Fruit fly (Drosophila melanogaster): ENCODE results near the gene rdx.
A peak's percentile ranks its signal among the peaks of the same experiment; 100 is the strongest.

Gene rdx

dm6 chr3R:14031531-14032414 is at the start of gene rdx, which contains the start of gene CG3061 (continued):
- TF ChIP-seq dati (GFP tag; IDR thresholded peaks at IDR 0.05): no peak
- TF ChIP-seq cg (GFP tag; optimal IDR thresholded peaks at IDR 0.05): peak; percentile 99
- no peak for TF ChIP-seq usp (GFP tag; optimal IDR thresholded peaks at IDR 0.05)
- TF ChIP-seq hbn (GFP tag; IDR thresholded peaks at IDR 0.05; ENCODE audit: partially characterized antibody): no peak
- no peak for TF ChIP-seq jigr1 (GFP tag; IDR thresholded peaks at IDR 0.05)
- TF ChIP-seq Sry-δ (GFP tag; optimal IDR thresholded peaks at IDR 0.05): no peak
- no peak for TF ChIP-seq CG11247 (GFP tag; IDR thresholded peaks at IDR 0.05)
- TF ChIP-seq h (optimal IDR thresholded peaks at IDR 0.05): no peak
- no peak for TF ChIP-seq CG2202 (tag; optimal IDR thresholded peaks at IDR 0.05)
- TF ChIP-seq corto (GFP tag; optimal IDR thresholded peaks at IDR 0.05): peak; percentile 14
- TF ChIP-seq pho (GFP tag; optimal IDR thresholded peaks at IDR 0.05): no peak
- no peak for TF ChIP-seq Ada2b (GFP tag; IDR thresholded peaks at IDR 0.05)
- TF ChIP-seq CG17359 (tag; optimal IDR thresholded peaks at IDR 0.05): peak; percentile 33
- TF ChIP-seq klu (GFP tag; IDR thresholded peaks at IDR 0.05): peak; percentile 78; the same call in 1 of the 2 replicates
- TF ChIP-seq CG9797 (GFP tag; optimal IDR thresholded peaks at IDR 0.05): no peak
- peak in 1 of 2 experiments; percentile 30 for TF ChIP-seq Eip74EF (GFP tag; optimal IDR thresholded peaks at IDR 0.05)
- 0 out of 3 replicates have a peak, but pooled peaks have one; percentile 10 for TF ChIP-seq Opbp (GFP tag; IDR thresholded peaks at IDR 0.05; ENCODE audit: partially characterized antibody)
- peak; percentile 45 for TF ChIP-seq Sin3A (optimal IDR thresholded peaks at IDR 0.05)
- no peak for TF ChIP-seq Lpt (GFP tag; optimal IDR thresholded peaks at IDR 0.05)
- peak; percentile 60 for TF ChIP-seq dmrt11E (tag; optimal IDR thresholded peaks at IDR 0.05)
- no peak for TF ChIP-seq dm (GFP tag; optimal IDR thresholded peaks at IDR 0.05)
- no peak for TF ChIP-seq CG14441 (GFP tag; IDR thresholded peaks at IDR 0.05)
- TF ChIP-seq CG4328 (GFP tag; optimal IDR thresholded peaks at IDR 0.05): peak; percentile 51
- no peak for TF ChIP-seq Lhr (GFP tag; optimal IDR thresholded peaks at IDR 0.05)
- no peak for TF ChIP-seq CG17568 (GFP tag; optimal IDR thresholded peaks at IDR 0.05)
- peak; percentile 81; the same call in 2 of the 3 replicates for TF ChIP-seq sr (GFP tag; IDR thresholded peaks at IDR 0.05)
- TF ChIP-seq CG5180 (GFP tag; optimal IDR thresholded peaks at IDR 0.05): no peak
- no peak for TF ChIP-seq bigmax (GFP tag; optimal IDR thresholded peaks at IDR 0.05)
- no peak for TF ChIP-seq fu2 (GFP tag; optimal IDR thresholded peaks at IDR 0.05)
- TF ChIP-seq knrl (GFP tag; IDR thresholded peaks at IDR 0.05; ENCODE audit: partially characterized antibody): 0 out of 3 replicates have a peak, but pooled peaks have one; percentile 22
- no peak for TF ChIP-seq Drgx (GFP tag; IDR thresholded peaks at IDR 0.05)
- no peak for TF ChIP-seq GATAe (GFP tag; conservative IDR thresholded peaks at IDR 0.05)
- no peak for TF ChIP-seq fd64A (GFP tag; optimal IDR thresholded peaks at IDR 0.05)
- TF ChIP-seq CG3163 (GFP tag; optimal IDR thresholded peaks at IDR 0.05): no peak
- peak; percentile 67 for TF ChIP-seq Meics (GFP tag; optimal IDR thresholded peaks at IDR 0.05)
- peak; percentile 50 for TF ChIP-seq ewg (GFP tag; optimal IDR thresholded peaks at IDR 0.05)
- TF ChIP-seq gem (tag; optimal IDR thresholded peaks at IDR 0.05): peak; percentile 80
- peak; percentile 31 for TF ChIP-seq CG30431 (GFP tag; optimal IDR thresholded peaks at IDR 0.05)
- TF ChIP-seq CG3065 (GFP tag; optimal IDR thresholded peaks at IDR 0.05): peak; percentile 5
- TF ChIP-seq CG17612 (GFP tag; IDR thresholded peaks at IDR 0.05): no peak
- no peak for TF ChIP-seq crol (GFP tag; IDR thresholded peaks at IDR 0.05)
- TF ChIP-seq Bteb2 (GFP tag; optimal IDR thresholded peaks at IDR 0.05): no peak
- TF ChIP-seq CrebB (tag; optimal IDR thresholded peaks at IDR 0.05): no peak
- no peak for TF ChIP-seq ab (GFP tag; optimal IDR thresholded peaks at IDR 0.05)
- no peak for TF ChIP-seq HmgZ (tag; optimal IDR thresholded peaks at IDR 0.05)
- TF ChIP-seq her (GFP tag; optimal IDR thresholded peaks at IDR 0.05): no peak
- no peak for TF ChIP-seq CG6813 (GFP tag; optimal IDR thresholded peaks at IDR 0.05)
- TF ChIP-seq tll (GFP tag; optimal IDR thresholded peaks at IDR 0.05): no peak
- no peak for TF ChIP-seq C15 (GFP tag; IDR thresholded peaks at IDR 0.05)

Data from whole organism, embryonic.